Worm (Caenorhabditis elegans) whole organism, mixed stage, embryonic: ENCODE measurements around the gene Y75B12A.2.
A peak's percentile ranks its signal among the peaks of the same experiment; 100 is the strongest.

ENCODE experiments used
- M03D4.4 ChIP-seq: sonication (generic microtip); optimal IDR thresholded peaks from 2 replicates; lab custom pipeline; 2017; ENCODE audit warnings: mild to moderate bottlenecking, missing genetic modification characterization, missing compliant biosample characterization
- bed-3 ChIP-seq: fragments of 200-800 bp; sonication (Bioruptor generic); optimal IDR thresholded peaks from 3 replicates; lab custom pipeline; 2018; ENCODE audit warnings: mild to moderate bottlenecking, missing genetic modification characterization, moderate library complexity, missing compliant biosample characterization
- ceh-39 ChIP-seq: fragments of 150-350 bp; optimal IDR thresholded peaks from 2 replicates; lab custom pipeline; 2014; ENCODE audit warnings: missing biosample characterization, missing genetic modification characterization
- ceh-43 ChIP-seq: fragments of 200-800 bp; sonication (Bioruptor generic); optimal IDR thresholded peaks from 2 replicates; lab custom pipeline; 2018; ENCODE audit warnings: mild to moderate bottlenecking, missing genetic modification characterization, moderate library complexity, missing compliant biosample characterization
- ceh-83 ChIP-seq: fragments of 200-800 bp; sonication (Bioruptor generic); optimal IDR thresholded peaks from 2 replicates; lab custom pipeline; 2018; ENCODE audit warnings: mild to moderate bottlenecking, missing genetic modification characterization, missing compliant biosample characterization
- ces-1 ChIP-seq: fragments of 150-350 bp; optimal IDR thresholded peaks from 2 replicates; lab custom pipeline; 2014; ENCODE audit warnings: missing biosample characterization, missing genetic modification reagents, missing genetic modification characterization
- drap-1 ChIP-seq: fragments of 200-800 bp; sonication (Bioruptor generic); optimal IDR thresholded peaks from 3 replicates; lab custom pipeline; 2018; ENCODE audit warnings: mild to moderate bottlenecking, missing genetic modification characterization, missing compliant biosample characterization
- elt-1 ChIP-seq: sonication (generic microtip); optimal IDR thresholded peaks from 2 replicates; lab custom pipeline; 2017; ENCODE audit warnings: missing genetic modification characterization, mild to moderate bottlenecking, missing compliant biosample characterization, antibody characterized with exemption, moderate library complexity, borderline replicate concordance; ENCODE audit not compliant: insufficient read depth
- elt-3 ChIP-seq: fragments of 150-350 bp; optimal IDR thresholded peaks from 2 replicates; lab custom pipeline; 2014; ENCODE audit warnings: missing biosample characterization, missing genetic modification characterization
- flh-1 ChIP-seq: fragments of 200-800 bp; sonication (Bioruptor generic); optimal IDR thresholded peaks from 2 replicates; lab custom pipeline; 2018; ENCODE audit warnings: mild to moderate bottlenecking, missing genetic modification characterization, moderate library complexity, missing compliant biosample characterization
- hlh-1 ChIP-seq: fragments of 150-350 bp; optimal IDR thresholded peaks from 2 replicates; lab custom pipeline; 2014; ENCODE audit warnings: missing biosample characterization, missing genetic modification reagents, missing genetic modification characterization
- lin-13 ChIP-seq: fragments of 150-350 bp; optimal IDR thresholded peaks from 2 replicates; lab custom pipeline; 2014; ENCODE audit warnings: missing biosample characterization, missing genetic modification characterization
- lin-32 ChIP-seq: fragments of 200-800 bp; sonication (Bioruptor generic); optimal IDR thresholded peaks from 2 replicates; lab custom pipeline; 2018; ENCODE audit warnings: mild to moderate bottlenecking, missing genetic modification characterization, missing compliant biosample characterization
- lsy-2 ChIP-seq: fragments of 150-350 bp; optimal IDR thresholded peaks from 2 replicates; lab custom pipeline; 2014; ENCODE audit warnings: missing biosample characterization, missing genetic modification characterization
- mab-5 ChIP-seq: fragments of 150-350 bp; optimal IDR thresholded peaks from 2 replicates; lab custom pipeline; 2014; ENCODE audit warnings: missing biosample characterization, missing genetic modification characterization
- mep-1 ChIP-seq: fragments of 150-350 bp; optimal IDR thresholded peaks from 2 replicates; lab custom pipeline; 2017; ENCODE audit warnings: missing biosample characterization, missing genetic modification reagents, missing genetic modification characterization, inconsistent platforms
- mls-2 ChIP-seq: sonication (generic microtip); optimal IDR thresholded peaks from 2 replicates; lab custom pipeline; 2016; ENCODE audit warnings: mild to moderate bottlenecking, missing genetic modification characterization, moderate library complexity, missing compliant biosample characterization
- nhr-2 ChIP-seq: fragments of 150-350 bp; optimal IDR thresholded peaks from 2 replicates; lab custom pipeline; 2014; ENCODE audit warnings: missing biosample characterization, missing genetic modification characterization
- nhr-237 ChIP-seq: fragments of 150-350 bp; optimal IDR thresholded peaks from 2 replicates; lab custom pipeline; 2014; ENCODE audit warnings: missing biosample characterization, missing genetic modification characterization
- nhr-28 ChIP-seq: fragments of 150-350 bp; optimal IDR thresholded peaks from 2 replicates; lab custom pipeline; 2014; ENCODE audit warnings: missing biosample characterization, missing genetic modification characterization
- nhr-76 ChIP-seq: sonication (generic microtip); optimal IDR thresholded peaks from 2 replicates; lab custom pipeline; 2017; ENCODE audit warnings: missing biosample characterization, missing genetic modification characterization
- pha-4 ChIP-seq: fragments of 150-350 bp; optimal IDR thresholded peaks from 2 replicates; lab custom pipeline; 2018; ENCODE audit warnings: missing biosample characterization, missing genetic modification reagents, missing genetic modification characterization
- sem-2 ChIP-seq: fragments of 200-800 bp; sonication (Bioruptor generic); optimal IDR thresholded peaks from 2 replicates; lab custom pipeline; 2018; ENCODE audit warnings: mild to moderate bottlenecking, missing genetic modification characterization, missing compliant biosample characterization
- snpc-4 ChIP-seq: fragments of 150-350 bp; optimal IDR thresholded peaks from 2 replicates; lab custom pipeline; 2014; ENCODE audit warnings: missing biosample characterization, missing genetic modification characterization
- sptf-1 ChIP-seq: sonication (generic microtip); optimal IDR thresholded peaks from 2 replicates; lab custom pipeline; 2017; ENCODE audit warnings: mild to moderate bottlenecking, missing genetic modification characterization, moderate library complexity, missing compliant biosample characterization
- unc-120 ChIP-seq: sonication (generic microtip); optimal IDR thresholded peaks from 2 replicates; lab custom pipeline; 2017; ENCODE audit warnings: missing genetic modification characterization, missing compliant biosample characterization; ENCODE audit not compliant: poor library complexity, severe bottlenecking
- unc-39 ChIP-seq: fragments of 150-350 bp; optimal IDR thresholded peaks from 2 replicates; lab custom pipeline; 2014; ENCODE audit warnings: missing biosample characterization, missing genetic modification characterization
- unc-62 ChIP-seq: fragments of 150-350 bp; optimal IDR thresholded peaks from 2 replicates; lab custom pipeline; 2014; ENCODE audit warnings: missing biosample characterization, missing genetic modification reagents, missing genetic modification characterization
- zip-8 ChIP-seq: fragments of 150-350 bp; optimal IDR thresholded peaks from 2 replicates; lab custom pipeline; 2014; ENCODE audit warnings: missing biosample characterization, missing genetic modification characterization
- ztf-11 ChIP-seq: fragments of 150-350 bp; optimal IDR thresholded peaks from 2 replicates; lab custom pipeline; 2014; ENCODE audit warnings: missing biosample characterization, missing genetic modification characterization

The Y75B12A.2 gene

DNA sequence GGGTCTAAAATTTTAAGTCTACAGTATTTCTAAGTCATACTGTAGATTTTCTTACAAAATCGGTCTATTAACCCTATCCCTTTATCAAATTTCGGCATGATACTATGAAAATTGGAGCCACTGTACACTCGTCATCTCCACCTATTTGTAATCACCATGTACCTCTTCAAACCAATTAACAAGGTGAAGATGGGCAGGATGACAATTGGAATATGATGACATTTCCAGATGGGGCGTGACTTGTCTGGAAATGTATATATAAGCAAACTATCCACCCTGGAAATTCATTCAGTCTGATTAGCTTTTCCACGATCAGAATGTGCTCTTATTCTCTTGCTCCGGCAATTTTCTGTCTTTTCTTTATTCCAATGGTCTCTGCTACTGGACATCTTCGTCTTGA is at the start of gene Y75B12A.2:
Gene Y75B12A.2, plus strand, starts transcription at position 301 of the 400 bp plus-strand sequence.
- TF ChIP-seq mab-5 (no peak), sem-2 (no peak), mls-2 (tag; lab: Kevin White, UChicago) (no peak), lin-13 (tag; lab: Kevin White, UChicago) (no peak), drap-1 (GFP tag; lab: Kevin White, UChicago) (no peak), flh-1 (no peak), bed-3 (no peak), zip-8 (tag; lab: Kevin White, UChicago) (no peak), nhr-76 (tag; lab: Kevin White, UChicago) (no peak), lsy-2 (no peak), ztf-11 (no peak)
- TF ChIP-seq, all 35 proteins: peak for 0

DNA sequence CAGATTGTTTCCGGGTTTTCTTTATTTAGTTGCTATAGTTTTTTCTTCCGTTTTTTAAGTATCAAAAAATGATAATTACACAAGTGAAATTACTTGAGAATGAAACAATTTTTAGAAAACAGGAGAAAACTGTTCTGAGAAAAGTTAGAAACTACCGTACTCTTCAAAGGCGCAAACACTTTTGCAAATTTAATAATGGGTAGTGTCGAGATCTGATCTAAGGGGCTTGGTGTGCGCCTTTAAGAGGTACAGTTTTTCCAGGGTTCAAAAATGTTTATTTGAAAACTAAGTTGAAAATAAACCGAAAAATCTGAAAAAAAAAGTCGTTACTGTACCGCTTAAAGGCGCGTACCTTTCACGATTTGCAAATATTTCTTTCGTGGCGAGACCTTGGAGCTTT is 48.8 kb upstream of the Y75B12A.2 start:
- TF ChIP-seq snpc-4 (no peak), drap-1 (GFP tag; lab: Kevin White, UChicago) (no peak), nhr-28 (tag; lab: Kevin White, UChicago) (no peak), sptf-1 (no peak), elt-1 (tag; lab: Kevin White, UChicago) (no peak), unc-120 (no peak)
- TF ChIP-seq, all 35 proteins: peak for 0

DNA sequence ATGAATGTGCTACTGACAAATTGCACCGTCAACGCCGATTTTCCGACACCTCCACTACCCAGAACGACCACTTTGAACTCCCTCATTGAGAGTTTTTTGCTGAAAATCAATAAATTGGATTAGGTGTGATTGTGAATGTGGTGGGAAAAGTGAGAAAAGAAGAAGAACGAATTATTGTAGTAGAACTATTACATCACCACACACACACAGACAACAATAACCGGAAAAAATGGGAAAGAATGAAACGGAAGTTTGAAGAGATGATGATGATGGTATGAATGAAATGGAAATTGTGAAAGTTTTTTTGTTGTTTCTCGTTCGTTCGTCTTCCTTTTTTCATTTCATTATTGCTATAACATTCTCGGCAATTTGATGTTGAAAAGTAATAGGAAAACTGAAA is 45.4 kb upstream of the Y75B12A.2 start, which contains the start of gene rap-2:
Gene rap-2, minus strand, starts transcription at position 101 of the 400 bp plus-strand sequence.
- no peak for TF ChIP-seq ceh-43 (GFP tag; lab: Kevin White, UChicago)
- no peak for TF ChIP-seq unc-120
- TF ChIP-seq lin-32 (GFP tag; lab: Kevin White, UChicago) = no peak
- TF ChIP-seq unc-62 (GFP tag; lab: Kevin White, UChicago) = no peak
- no peak for TF ChIP-seq unc-39 (tag; lab: Kevin White, UChicago)
- TF ChIP-seq snpc-4 = no peak
- no peak for TF ChIP-seq mls-2 (tag; lab: Kevin White, UChicago)
- TF ChIP-seq ces-1 (GFP tag; lab: Kevin White, UChicago) = no peak
- no peak for TF ChIP-seq hlh-1 (tag; lab: Kevin White, UChicago)
- no peak for TF ChIP-seq drap-1 (GFP tag; lab: Kevin White, UChicago)
- TF ChIP-seq pha-4 = no peak

DNA sequence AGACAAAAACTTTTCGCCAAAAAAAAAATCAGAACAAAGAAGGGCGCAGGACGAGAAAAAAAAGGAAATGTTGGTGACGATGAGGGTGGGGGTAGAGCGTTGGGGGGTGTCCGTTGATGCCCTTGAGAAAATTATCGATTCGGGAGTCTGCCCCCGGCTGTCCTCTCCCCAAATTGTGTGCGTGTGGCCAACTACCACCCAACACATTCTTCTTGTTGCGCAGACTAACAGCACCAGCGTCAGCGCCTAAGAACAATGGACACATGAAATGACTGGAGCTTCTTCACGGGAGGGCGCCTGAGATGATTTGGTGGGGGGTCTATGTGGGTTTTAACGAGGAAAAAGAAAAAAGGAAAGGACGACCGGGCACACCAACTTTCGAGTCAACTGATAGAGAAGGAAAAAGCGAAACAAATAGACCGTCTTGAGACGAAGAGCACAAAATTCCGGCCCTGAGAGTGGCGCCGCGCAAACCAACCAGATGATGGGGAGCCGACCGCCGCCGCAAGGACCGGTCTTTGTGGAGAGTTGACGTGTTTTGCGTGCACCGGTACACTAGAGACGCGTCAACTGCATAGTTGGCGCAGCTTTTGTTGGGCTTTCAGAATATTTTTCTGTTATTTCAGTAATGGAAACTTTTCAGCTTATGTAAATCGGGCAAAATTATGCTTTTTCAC is 44.2 kb upstream of the Y75B12A.2 start, which contains the start of gene C25D7.9:
Gene C25D7.9, plus strand, starts transcription at position 68 of the 677 bp plus-strand sequence.
- peak; percentile 13 for TF ChIP-seq mep-1 (tag; lab: Kevin White, UChicago)
- no peak for TF ChIP-seq elt-3
- no peak for TF ChIP-seq M03D4.4
- TF ChIP-seq ces-1 (GFP tag; lab: Kevin White, UChicago) = peak; percentile 8
- TF ChIP-seq unc-39 (tag; lab: Kevin White, UChicago) = no peak
- no peak for TF ChIP-seq nhr-237 (tag; lab: Kevin White, UChicago)
- TF ChIP-seq sptf-1 = peak; percentile 24
- peak; percentile 55 for TF ChIP-seq drap-1 (GFP tag; lab: Kevin White, UChicago)
- TF ChIP-seq nhr-76 (tag; lab: Kevin White, UChicago) = no peak
- no peak for TF ChIP-seq hlh-1 (tag; lab: Kevin White, UChicago)
- no peak for TF ChIP-seq lin-32 (GFP tag; lab: Kevin White, UChicago)
- peak; percentile 77 for TF ChIP-seq nhr-2 (tag; lab: Kevin White, UChicago)
- no peak for TF ChIP-seq nhr-28 (tag; lab: Kevin White, UChicago)
- peak; percentile 51 for TF ChIP-seq mls-2 (tag; lab: Kevin White, UChicago)
- peak; percentile 20 for TF ChIP-seq ceh-39 (tag; lab: Kevin White, UChicago)
- TF ChIP-seq ceh-83 = no peak

DNA sequence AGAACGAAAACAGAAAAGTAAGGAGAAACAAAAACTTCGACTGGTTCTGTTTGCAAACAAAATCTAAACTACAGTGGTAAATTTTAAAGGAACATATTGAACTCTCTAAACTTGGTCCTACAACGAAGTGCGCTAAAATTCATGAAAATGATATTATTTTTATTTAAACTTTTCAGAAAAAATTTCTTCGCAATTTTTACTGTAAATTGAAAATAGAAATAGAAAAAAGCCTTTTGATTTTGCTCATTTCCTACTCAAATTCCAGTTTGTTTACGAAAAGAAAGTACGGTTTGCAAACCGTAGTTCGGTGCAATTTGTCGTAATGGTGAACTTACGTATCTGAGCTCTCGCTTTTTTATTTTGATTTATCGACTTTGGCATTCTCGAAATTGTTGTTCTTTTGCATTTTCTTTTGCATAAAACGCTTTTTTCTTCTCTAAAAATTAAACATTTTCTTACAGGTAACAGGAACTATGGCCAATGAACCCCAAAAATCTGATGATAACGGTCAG is 43.5 kb upstream of the Y75B12A.2 start, which contains the start of gene otub-1:
Gene otub-1, plus strand, starts transcription at position 462 of the 512 bp plus-strand sequence.
- TF ChIP-seq sptf-1 = no peak
- no peak for TF ChIP-seq flh-1
- TF ChIP-seq unc-120 = no peak
